Worm (Caenorhabditis elegans): ENCODE results near the gene nspc-14.

DNA sequence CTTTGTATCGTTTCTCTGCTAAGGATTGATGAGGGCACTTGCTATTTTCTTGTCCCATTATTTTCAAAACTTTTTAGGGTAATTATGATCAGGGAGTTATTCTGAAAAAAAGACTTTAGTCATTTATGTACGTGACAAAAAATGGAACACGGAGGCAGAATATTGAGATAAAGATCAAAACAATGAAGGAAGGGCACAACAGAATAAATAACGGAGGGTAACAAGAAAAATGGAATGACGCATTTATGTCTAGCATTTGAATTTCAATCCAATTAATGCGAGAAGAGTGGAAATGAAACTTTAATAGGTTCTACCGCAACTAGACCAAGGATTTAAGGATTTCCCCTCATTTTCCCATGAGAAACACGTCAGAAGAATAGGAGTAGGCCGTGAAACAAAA lies 19.4 kb upstream of the nspc-14 start, which contains the start of gene glb-13:
- TF ChIP-seq sox-4 (tag; optimal IDR thresholded peaks at IDR 0.05) (no peak), nfya-1 (tag; optimal IDR thresholded peaks at IDR 0.05) (no peak), hlh-13 (GFP tag; optimal IDR thresholded peaks at IDR 0.05) (no peak), ceh-30 (tag; optimal IDR thresholded peaks at IDR 0.05) (no peak), sdc-2 (tag; optimal IDR thresholded peaks at IDR 0.05) (no peak), ama-1 (optimal IDR thresholded peaks at IDR 0.05) (no peak), dve-1 (tag; optimal IDR thresholded peaks at IDR 0.05) (no peak), lin-11 (tag; optimal IDR thresholded peaks at IDR 0.05) (no peak), unc-86 (tag; optimal IDR thresholded peaks at IDR 0.05) (no peak), pha-4 (tag; optimal IDR thresholded peaks at IDR 0.05) (no peak), ceh-14 (tag; optimal IDR thresholded peaks at IDR 0.05) (no peak), ref-2 (tag; optimal IDR thresholded peaks at IDR 0.05) (no peak)
